Fruit fly (Drosophila melanogaster) whole organism, embryonic: ENCODE measurements around the gene CG42554.

Experiments
- Antp ChIP-seq: fragments of 200-800 bp; sonication (Bioruptor generic); optimal IDR thresholded peaks from 3 replicates; lab custom pipeline; 2016; ENCODE audit warnings: missing biosample characterization, missing genetic modification characterization
- B-H2 ChIP-seq: fragments of 200-800 bp; sonication (Bioruptor generic); optimal IDR thresholded peaks from 2 replicates; lab custom pipeline; 2018; ENCODE audit warnings: missing biosample characterization, mild to moderate bottlenecking, missing genetic modification characterization
- CG12219 ChIP-seq: fragments of 200-800 bp; sonication (Bioruptor generic); optimal IDR thresholded peaks from 3 replicates; lab custom pipeline; 2018; ENCODE audit warnings: missing biosample characterization, mild to moderate bottlenecking, missing genetic modification characterization
- CG14710 ChIP-seq: fragments of 200-800 bp; sonication (Bioruptor generic); optimal IDR thresholded peaks from 3 replicates; lab custom pipeline; 2019; ENCODE audit warnings: missing biosample characterization, mild to moderate bottlenecking, missing genetic modification characterization, moderate library complexity
- CG17568 ChIP-seq: fragments of 200-800 bp; sonication (Bioruptor generic); optimal IDR thresholded peaks from 2 replicates; lab custom pipeline; 2018; ENCODE audit warnings: missing biosample characterization, mild to moderate bottlenecking, missing genetic modification characterization, moderate library complexity
- CG18476 ChIP-seq: fragments of 200-800 bp; sonication (Bioruptor generic); optimal IDR thresholded peaks from 2 replicates; lab custom pipeline; 2016; ENCODE audit warnings: missing biosample characterization, mild to moderate bottlenecking, missing genetic modification characterization
- CG18599 ChIP-seq: fragments of 200-800 bp; sonication (Bioruptor generic); optimal IDR thresholded peaks from 3 replicates; lab custom pipeline; 2017; ENCODE audit warnings: missing biosample characterization, missing genetic modification characterization, mild to moderate bottlenecking, moderate library complexity, missing genetic modification reagents
- CG2120 ChIP-seq: fragments of 200-800 bp; sonication (Bioruptor generic); optimal IDR thresholded peaks from 3 replicates; lab custom pipeline; 2016; ENCODE audit warnings: missing biosample characterization, missing genetic modification characterization
- CG2875 ChIP-seq: fragments of 200-800 bp; sonication (Bioruptor generic); optimal IDR thresholded peaks from 2 replicates; lab custom pipeline; 2017; ENCODE audit warnings: missing biosample characterization, mild to moderate bottlenecking, missing genetic modification characterization, missing genetic modification reagents
- CG30020 ChIP-seq: fragments of 200-800 bp; optimal IDR thresholded peaks from 2 replicates; lab custom pipeline; 2019; ENCODE audit warnings: missing biosample characterization, mild to moderate bottlenecking, missing genetic modification characterization, moderate library complexity
- CG3065 ChIP-seq: fragments of 200-800 bp; sonication (Bioruptor generic); optimal IDR thresholded peaks from 2 replicates; lab custom pipeline; 2016; ENCODE audit warnings: missing biosample characterization, missing genetic modification characterization
- CG31388 ChIP-seq: fragments of 200-800 bp; sonication (Bioruptor generic); optimal IDR thresholded peaks from 2 replicates; lab custom pipeline; 2016; ENCODE audit warnings: missing biosample characterization, missing genetic modification characterization
- CG3163 ChIP-seq: fragments of 200-800 bp; sonication (Bioruptor generic); optimal IDR thresholded peaks from 3 replicates; lab custom pipeline; 2016; ENCODE audit warnings: missing biosample characterization, missing genetic modification characterization
- CG6272 ChIP-seq: fragments of 200-800 bp; sonication (Bioruptor generic); IDR thresholded peaks from 2 replicates; pipeline ENCODE4 v1.3.6; 2022; ENCODE audit warnings: missing biosample characterization, missing genetic modification characterization
- CG6689 ChIP-seq: fragments of 200-800 bp; sonication (Bioruptor generic); IDR thresholded peaks from 2 replicates; pipeline ENCODE4 v1.3.6; 2022; ENCODE audit warnings: missing biosample characterization, missing genetic modification characterization
- CG9727 ChIP-seq: fragments of 200-800 bp; sonication (Bioruptor generic); optimal IDR thresholded peaks from 3 replicates; lab custom pipeline; 2017; ENCODE audit warnings: missing biosample characterization, mild to moderate bottlenecking, missing genetic modification characterization
- Chrac-16 ChIP-seq: fragments of 200-800 bp; sonication (Bioruptor generic); optimal IDR thresholded peaks from 3 replicates; lab custom pipeline; 2016; ENCODE audit warnings: missing biosample characterization, missing genetic modification characterization
- Fer1 ChIP-seq: fragments of 200-800 bp; sonication (Bioruptor generic); optimal IDR thresholded peaks from 2 replicates; lab custom pipeline; 2017; ENCODE audit warnings: missing biosample characterization, mild to moderate bottlenecking, missing genetic modification characterization
- Hmr ChIP-seq: fragments of 200-800 bp; sonication (Bioruptor generic); optimal IDR thresholded peaks from 3 replicates; lab custom pipeline; 2017; ENCODE audit warnings: mild to moderate bottlenecking, missing biosample characterization, missing genetic modification reagents, missing genetic modification characterization
- Oli ChIP-seq: fragments of 200-800 bp; sonication (Bioruptor generic); optimal IDR thresholded peaks from 2 replicates; lab custom pipeline; 2018; ENCODE audit warnings: missing biosample characterization, mild to moderate bottlenecking, missing genetic modification characterization, moderate library complexity
- Poxn ChIP-seq: fragments of 200-800 bp; sonication (Bioruptor generic); IDR thresholded peaks from 2 replicates; pipeline ENCODE4 v1.3.6; 2022; ENCODE audit warnings: missing biosample characterization, missing genetic modification characterization
- Rx ChIP-seq: fragments of 200-800 bp; sonication (Bioruptor generic); IDR thresholded peaks from 2 replicates; pipeline ENCODE4 v1.3.6; 2022; ENCODE audit warnings: missing biosample characterization, missing genetic modification characterization
- Sin3A ChIP-seq: fragments of >200 bp; optimal IDR thresholded peaks from 2 replicates; lab custom pipeline; 2018
- Sox100B ChIP-seq: fragments of 200-800 bp; sonication (Bioruptor generic); optimal IDR thresholded peaks from 3 replicates; lab custom pipeline; 2018; ENCODE audit warnings: missing biosample characterization, mild to moderate bottlenecking, missing genetic modification characterization
- Trl ChIP-seq, 3 experiments: fragments of >200 bp in 2 of 3; fragments of 200-800 bp in 1 of 3; sonication (Bioruptor generic) in 1 of 3; optimal IDR thresholded peaks; 2 replicates in 1 of 3; 3 replicates in 2 of 3; lab custom pipeline; 2016 to 2017; ENCODE audit warnings: missing biosample characterization in 1 of 3, missing genetic modification characterization in 1 of 3
- amos ChIP-seq: fragments of 200-800 bp; sonication (Bioruptor generic); IDR thresholded peaks from 2 replicates; pipeline ENCODE4 v1.3.6; 2022; ENCODE audit warnings: missing biosample characterization, missing genetic modification characterization; ENCODE audit not compliant: partially characterized antibody
- corto ChIP-seq: fragments of 200-800 bp; sonication (Bioruptor generic); optimal IDR thresholded peaks from 2 replicates; lab custom pipeline; 2016; ENCODE audit warnings: missing biosample characterization, mild to moderate bottlenecking, missing genetic modification characterization, moderate library complexity
- cwo ChIP-seq: fragments of 200-800 bp; sonication (Bioruptor generic); optimal IDR thresholded peaks from 3 replicates; lab custom pipeline; 2017; ENCODE audit warnings: missing biosample characterization, missing genetic modification characterization, mild to moderate bottlenecking, moderate library complexity, missing genetic modification reagents
- dati ChIP-seq: fragments of 200-800 bp; sonication (Bioruptor generic); IDR thresholded peaks from 2 replicates; pipeline ENCODE4 v1.3.6; 2022; ENCODE audit warnings: missing biosample characterization, missing genetic modification characterization
- ewg ChIP-seq: fragments of 200-800 bp; sonication (Bioruptor generic); optimal IDR thresholded peaks from 3 replicates; lab custom pipeline; 2017; ENCODE audit warnings: mild to moderate bottlenecking, missing biosample characterization, missing genetic modification reagents, missing genetic modification characterization
- fd96Cb ChIP-seq: fragments of 200-800 bp; sonication (Bioruptor generic); optimal IDR thresholded peaks from 2 replicates; lab custom pipeline; 2018; ENCODE audit warnings: missing biosample characterization, mild to moderate bottlenecking, missing genetic modification characterization, moderate library complexity
- fru ChIP-seq: fragments of >200 bp; optimal IDR thresholded peaks from 2 replicates; lab custom pipeline; 2017
- gcm2 ChIP-seq: fragments of 200-800 bp; sonication (Bioruptor generic); optimal IDR thresholded peaks from 2 replicates; lab custom pipeline; 2016; ENCODE audit warnings: missing biosample characterization, missing genetic modification characterization
- hkb ChIP-seq, 2 experiments: fragments of 200-800 bp in 1 of 2; fragments of >200 bp in 1 of 2; sonication (Bioruptor generic) in 1 of 2; IDR thresholded peaks in 1 of 2; optimal IDR thresholded peaks in 1 of 2; 2 replicates each; pipeline versions ENCODE4 v1.3.6 to Lab custom; 2017 to 2022; ENCODE audit warnings: missing biosample characterization in 1 of 2, missing genetic modification characterization in 1 of 2
- lov ChIP-seq, 2 experiments: fragments of 200-800 bp in 1 of 2; fragments of >200 bp in 1 of 2; sonication (Bioruptor generic) in 1 of 2; IDR thresholded peaks in 1 of 2; optimal IDR thresholded peaks in 1 of 2; 2 replicates in 1 of 2; 3 replicates in 1 of 2; pipeline versions ENCODE4 v1.3.6 to Lab custom; 2017 to 2022; ENCODE audit warnings: missing biosample characterization in 1 of 2, missing genetic modification characterization in 1 of 2
- nerfin-1 ChIP-seq: fragments of 200-800 bp; sonication (Bioruptor generic); optimal IDR thresholded peaks from 3 replicates; lab custom pipeline; 2019; ENCODE audit warnings: missing biosample characterization, mild to moderate bottlenecking, missing genetic modification characterization, moderate library complexity
- nom ChIP-seq: fragments of 200-800 bp; sonication (Bioruptor generic); optimal IDR thresholded peaks from 2 replicates; lab custom pipeline; 2017; ENCODE audit warnings: missing biosample characterization, missing genetic modification characterization, mild to moderate bottlenecking, moderate library complexity, missing genetic modification reagents
- oc ChIP-seq: fragments of 200-800 bp; sonication (Bioruptor generic); optimal IDR thresholded peaks from 2 replicates; lab custom pipeline; 2018; ENCODE audit warnings: missing biosample characterization, mild to moderate bottlenecking, missing genetic modification characterization, moderate library complexity
- p53 ChIP-seq: fragments of 200-800 bp; sonication (Bioruptor generic); optimal IDR thresholded peaks from 2 replicates; lab custom pipeline; 2016; ENCODE audit warnings: missing biosample characterization, missing genetic modification characterization
- pho ChIP-seq: fragments of 200-800 bp; sonication (Bioruptor generic); optimal IDR thresholded peaks from 2 replicates; lab custom pipeline; 2016; ENCODE audit warnings: missing biosample characterization, missing genetic modification characterization
- pnt ChIP-seq: fragments of 200-800 bp; sonication (Bioruptor generic); optimal IDR thresholded peaks from 3 replicates; lab custom pipeline; 2016; ENCODE audit warnings: missing biosample characterization, missing genetic modification characterization
- ranshi ChIP-seq: fragments of 200-800 bp; sonication (Bioruptor generic); IDR thresholded peaks from 2 replicates; pipeline ENCODE4 v1.3.6; 2022; ENCODE audit warnings: missing biosample characterization, missing genetic modification characterization
- rib ChIP-seq: fragments of 200-800 bp; sonication (Bioruptor generic); IDR thresholded peaks from 2 replicates; pipeline ENCODE4 v1.3.6; 2022; ENCODE audit warnings: missing biosample characterization, missing genetic modification characterization
- sd ChIP-seq: fragments of 200-800 bp; sonication (Bioruptor generic); optimal IDR thresholded peaks from 3 replicates; lab custom pipeline; 2018; ENCODE audit warnings: missing biosample characterization, mild to moderate bottlenecking, missing genetic modification characterization, moderate library complexity
- tap ChIP-seq: fragments of 200-800 bp; optimal IDR thresholded peaks from 3 replicates; lab custom pipeline; 2019; ENCODE audit warnings: missing biosample characterization, mild to moderate bottlenecking, missing genetic modification characterization, moderate library complexity
- usp ChIP-seq: fragments of >200 bp; optimal IDR thresholded peaks from 2 replicates; lab custom pipeline; 2017; ENCODE audit warnings: missing biosample characterization, missing genetic modification characterization
- yki ChIP-seq: fragments of >200 bp; optimal IDR thresholded peaks from 3 replicates; lab custom pipeline; 2018
- zen ChIP-seq: fragments of 200-800 bp; sonication (Bioruptor generic); optimal IDR thresholded peaks from 3 replicates; lab custom pipeline; 2018; ENCODE audit warnings: missing biosample characterization, mild to moderate bottlenecking, missing genetic modification characterization, moderate library complexity

CG42554 gene

DNA sequence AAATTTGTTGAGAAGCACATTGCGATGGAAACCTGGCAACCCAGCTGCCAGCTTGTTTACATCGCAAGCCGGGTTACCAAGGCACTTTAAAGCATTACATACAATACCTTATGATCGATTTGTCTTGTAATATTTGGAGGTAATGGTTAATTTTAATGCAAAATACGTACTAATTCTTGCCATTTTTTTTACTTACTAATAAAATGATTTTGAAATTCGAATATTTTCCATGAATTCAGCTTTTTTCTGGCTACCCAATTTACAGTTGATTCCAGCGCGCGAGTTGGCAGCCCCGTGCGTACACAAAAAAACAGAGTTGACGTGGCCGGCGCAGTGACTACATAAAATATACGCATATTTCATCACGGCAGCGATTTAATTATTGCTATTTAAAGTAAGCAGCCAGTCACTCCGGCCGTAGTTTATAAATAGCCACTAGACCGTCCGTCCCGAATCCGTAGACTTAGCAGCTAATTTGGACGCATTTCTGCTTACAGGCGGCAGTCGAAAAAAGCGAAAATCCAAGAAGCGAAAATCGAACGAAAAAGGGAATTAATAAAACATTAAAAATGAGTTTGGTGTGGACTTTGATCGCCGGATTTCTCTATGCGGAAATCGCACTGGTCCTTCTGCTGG is 2.2 kb downstream of the CG42554 start, which contains the start of the genes CG13901 and CG13887 (continued):
- TF ChIP-seq lov (optimal IDR thresholded peaks at IDR 0.05; lab: Kevin White, UChicago): no peak
- TF ChIP-seq lov (GFP tag; IDR thresholded peaks at IDR 0.05; lab: Robert Waterston, UW): peak; percentile 79; the same call in 1 of the 3 replicates
- TF ChIP-seq Trl (optimal IDR thresholded peaks at IDR 0.05; lab: Kevin White, UChicago): no peak
- peak; percentile 94 for TF ChIP-seq Trl (GFP tag; optimal IDR thresholded peaks at IDR 0.05; lab: Kevin White, UChicago)
- TF ChIP-seq pnt (GFP tag; lab: Kevin White, UChicago): peak; percentile 93
- TF ChIP-seq nerfin-1 (tag; lab: Kevin White, UChicago): peak; percentile 88
- TF ChIP-seq Antp (GFP tag; lab: Kevin White, UChicago): peak; percentile 90
- peak; percentile 88 for TF ChIP-seq hkb (optimal IDR thresholded peaks at IDR 0.05; lab: Kevin White, UChicago)
- peak; percentile 81 for TF ChIP-seq hkb (GFP tag; IDR thresholded peaks at IDR 0.05; lab: Robert Waterston, UW)
- peak; percentile 87 for TF ChIP-seq CG6689 (GFP tag; lab: Robert Waterston, UW)
- TF ChIP-seq CG2875 (GFP tag; lab: Kevin White, UChicago): peak; percentile 73
- peak; percentile 82 for TF ChIP-seq CG30020
- TF ChIP-seq Hmr: peak; percentile 92
- peak; percentile 77 for TF ChIP-seq zen (tag; lab: Kevin White, UChicago)
- peak; percentile 77 for TF ChIP-seq p53 (GFP tag; lab: Kevin White, UChicago)
- peak; percentile 69 for TF ChIP-seq rib
- peak; percentile 84 for TF ChIP-seq CG3163 (GFP tag; lab: Kevin White, UChicago)
- TF ChIP-seq tap (tag; lab: Kevin White, UChicago): peak; percentile 66
- TF ChIP-seq B-H2 (GFP tag; lab: Kevin White, UChicago): peak; percentile 93
- peak; percentile 80 for TF ChIP-seq gcm2 (GFP tag; lab: Kevin White, UChicago)
- TF ChIP-seq Chrac-16 (GFP tag; lab: Kevin White, UChicago): peak; percentile 94
- TF ChIP-seq CG17568 (GFP tag; lab: Kevin White, UChicago): no peak
- peak; percentile 97 for TF ChIP-seq CG2120 (GFP tag; lab: Kevin White, UChicago)
- peak; percentile 84 for TF ChIP-seq CG6272 (GFP tag; lab: Robert Waterston, UW)
- TF ChIP-seq CG9727: peak; percentile 75
- peak; percentile 16 for TF ChIP-seq fru (lab: Kevin White, UChicago)
- TF ChIP-seq CG14710: peak; percentile 94
- peak; percentile 83 for TF ChIP-seq nom (GFP tag; lab: Kevin White, UChicago)
- peak; percentile 91 for TF ChIP-seq Fer1 (GFP tag; lab: Kevin White, UChicago)
- peak; percentile 86 for TF ChIP-seq ranshi
- peak; percentile 97 for TF ChIP-seq Sin3A (lab: Kevin White, UChicago)
- peak; percentile 62 for TF ChIP-seq corto (GFP tag; lab: Kevin White, UChicago)
- TF ChIP-seq ewg (GFP tag; lab: Kevin White, UChicago): peak; percentile 84
- TF ChIP-seq CG31388 (GFP tag; lab: Kevin White, UChicago): peak; percentile 62
- TF ChIP-seq CG18599 (GFP tag; lab: Kevin White, UChicago): peak; percentile 94
- peak; percentile 28; the same call in 1 of the 2 replicates for TF ChIP-seq Poxn (GFP tag; lab: Robert Waterston, UW)
- peak; percentile 79 for TF ChIP-seq CG12219
- peak; percentile 84 for TF ChIP-seq fd96Cb (tag; lab: Kevin White, UChicago)
- TF ChIP-seq yki: no peak
- TF ChIP-seq dati: 0 out of 2 replicates have a peak, but pooled peaks have one; percentile 52
- no peak for TF ChIP-seq usp (GFP tag; lab: Kevin White, UChicago)
- peak; percentile 82 for TF ChIP-seq oc (tag; lab: Kevin White, UChicago)
- TF ChIP-seq Rx (GFP tag; lab: Robert Waterston, UW): peak; percentile 71; the same call in 1 of the 2 replicates
- peak; percentile 95 for TF ChIP-seq pho
- peak; percentile 83 for TF ChIP-seq cwo (GFP tag; lab: Kevin White, UChicago)
- peak; percentile 89 for TF ChIP-seq sd (tag; lab: Kevin White, UChicago)
- TF ChIP-seq Oli (tag; lab: Kevin White, UChicago): peak; percentile 84
- TF ChIP-seq CG3065 (GFP tag; lab: Kevin White, UChicago): peak; percentile 63
- 0 out of 2 replicates have a peak, but pooled peaks have one; percentile 18 for TF ChIP-seq amos
- TF ChIP-seq CG18476 (GFP tag; lab: Kevin White, UChicago): peak; percentile 85
- TF ChIP-seq Sox100B (GFP tag; lab: Kevin White, UChicago): no peak
